Worm (Caenorhabditis elegans) whole organism, young adult: ENCODE results near the gene aly-3.

Source experiments
- F33H1.4 ChIP-seq: fragments of 200-800 bp; sonication (Bioruptor generic); IDR thresholded peaks from 2 replicates; pipeline ENCODE4 v1.3.6; 2022; ENCODE audit warnings: missing genetic modification reagents, missing genetic modification characterization, missing compliant biosample characterization
- Y79H2A.3 ChIP-seq: fragments of 200-800 bp; sonication (Bioruptor generic); conservative IDR thresholded peaks from 2 replicates; pipeline ENCODE4 v1.3.6; 2022; ENCODE audit warnings: missing genetic modification reagents, missing genetic modification characterization, missing compliant biosample characterization
- ama-1 ChIP-seq, 3 experiments: fragments of 150-350 bp in 1 of 3; sonication (generic microtip) in 2 of 3; optimal IDR thresholded peaks; 2 replicates each; lab custom pipeline; 2014 to 2018; ENCODE audit warnings: missing biosample characterization in 2 of 3, missing genetic modification characterization in 2 of 3, missing genetic modification reagents in 2 of 3
- attf-5 ChIP-seq: fragments of 200-800 bp; sonication (Bioruptor generic); optimal IDR thresholded peaks from 2 replicates; lab custom pipeline; 2018; ENCODE audit warnings: mild to moderate bottlenecking, missing genetic modification characterization, missing compliant biosample characterization
- attf-6 ChIP-seq: fragments of 200-800 bp; sonication (Bioruptor generic); IDR thresholded peaks from 2 replicates; pipeline ENCODE4 v1.3.6; 2022; ENCODE audit warnings: missing genetic modification reagents, missing genetic modification characterization, missing compliant biosample characterization
- bed-2 ChIP-seq: fragments of 200-800 bp; sonication (Bioruptor generic); IDR thresholded peaks from 2 replicates; pipeline ENCODE4 v1.3.6; 2022; ENCODE audit warnings: missing genetic modification reagents, missing genetic modification characterization, missing compliant biosample characterization
- cebp-1 ChIP-seq, 2 experiments: fragments of 200-800 bp in 1 of 2; sonication (Bioruptor generic) in 1 of 2; sonication (generic microtip) in 1 of 2; IDR thresholded peaks in 1 of 2; optimal IDR thresholded peaks in 1 of 2; 2 replicates each; pipeline versions ENCODE4 v1.3.6 to Lab custom; 2017 to 2022; ENCODE audit warnings: missing compliant biosample characterization in 2 of 2, missing genetic modification characterization in 2 of 2, mild to moderate bottlenecking in 1 of 2, missing genetic modification reagents in 1 of 2, moderate library complexity in 1 of 2
- ceh-100 ChIP-seq: fragments of 200-800 bp; sonication (Bioruptor generic); IDR thresholded peaks from 2 replicates; pipeline ENCODE4 v1.3.6; 2022; ENCODE audit warnings: missing genetic modification reagents, missing genetic modification characterization, missing compliant biosample characterization
- ceh-58 ChIP-seq: fragments of 200-800 bp; sonication (Bioruptor generic); IDR thresholded peaks from 2 replicates; pipeline ENCODE4 v1.3.6; 2022; ENCODE audit warnings: missing genetic modification characterization, missing compliant biosample characterization
- ceh-79 ChIP-seq: sonication (generic microtip); optimal IDR thresholded peaks from 2 replicates; lab custom pipeline; 2017; ENCODE audit warnings: mild to moderate bottlenecking, missing genetic modification characterization, missing compliant biosample characterization
- ceh-91 ChIP-seq: fragments of 200-800 bp; sonication (Bioruptor generic); IDR thresholded peaks from 2 replicates; pipeline ENCODE4 v1.3.6; 2022; ENCODE audit warnings: missing genetic modification reagents, missing genetic modification characterization, missing compliant biosample characterization
- chd-7 ChIP-seq: sonication (generic microtip); optimal IDR thresholded peaks from 2 replicates; lab custom pipeline; 2016; ENCODE audit warnings: mild to moderate bottlenecking, missing genetic modification characterization, moderate library complexity, missing compliant biosample characterization
- die-1 ChIP-seq: sonication (generic microtip); optimal IDR thresholded peaks from 2 replicates; lab custom pipeline; 2016; ENCODE audit warnings: missing genotype, mild to moderate bottlenecking, missing genetic modification characterization, missing compliant biosample characterization
- egl-44 ChIP-seq: fragments of 200-800 bp; sonication (Bioruptor generic); IDR thresholded peaks from 2 replicates; pipeline ENCODE4 v1.3.6; 2022; ENCODE audit warnings: missing genetic modification reagents, missing genetic modification characterization, missing compliant biosample characterization
- egrh-3 ChIP-seq: fragments of 200-800 bp; sonication (Bioruptor generic); IDR thresholded peaks from 2 replicates; pipeline ENCODE4 v1.3.6; 2022; ENCODE audit warnings: missing genetic modification reagents, missing genetic modification characterization, missing compliant biosample characterization
- fkh-3 ChIP-seq: sonication (generic microtip); optimal IDR thresholded peaks from 2 replicates; lab custom pipeline; 2016; ENCODE audit warnings: mild to moderate bottlenecking, missing genetic modification characterization, missing compliant biosample characterization
- hrde-1 ChIP-seq: sonication (generic microtip); optimal IDR thresholded peaks from 2 replicates; lab custom pipeline; 2016; ENCODE audit warnings: missing genetic modification characterization, mild to moderate bottlenecking, missing compliant biosample characterization, moderate library complexity, missing genotype, missing genetic modification reagents, borderline replicate concordance
- lin-35 ChIP-seq, 3 experiments: fragments of 150-350 bp in 2 of 3; sonication (generic microtip) in 1 of 3; optimal IDR thresholded peaks; 2 replicates each; lab custom pipeline; 2014 to 2018; ENCODE audit warnings: missing biosample characterization in 3 of 3, missing genetic modification characterization in 3 of 3, missing genetic modification reagents in 3 of 3
- lin-54 ChIP-seq: fragments of 200-800 bp; sonication (Bioruptor generic); optimal IDR thresholded peaks from 2 replicates; lab custom pipeline; 2018; ENCODE audit warnings: mild to moderate bottlenecking, missing genetic modification characterization, missing compliant biosample characterization
- lsl-1 ChIP-seq: fragments of 200-800 bp; sonication (Bioruptor generic); optimal IDR thresholded peaks from 2 replicates; lab custom pipeline; 2018; ENCODE audit warnings: mild to moderate bottlenecking, missing genetic modification characterization, moderate library complexity, missing compliant biosample characterization
- madf-3 ChIP-seq: fragments of 200-800 bp; sonication (Bioruptor generic); IDR thresholded peaks from 2 replicates; pipeline ENCODE4 v1.3.6; 2022; ENCODE audit warnings: missing genetic modification reagents, missing genetic modification characterization, missing compliant biosample characterization
- madf-6 ChIP-seq: fragments of 200-800 bp; sonication (Bioruptor generic); IDR thresholded peaks from 2 replicates; pipeline ENCODE4 v1.3.6; 2022; ENCODE audit warnings: missing genetic modification reagents, missing genetic modification characterization, missing compliant biosample characterization
- mcd-1 ChIP-seq: fragments of 200-800 bp; sonication (Bioruptor generic); IDR thresholded peaks from 2 replicates; pipeline ENCODE4 v1.3.6; 2022; ENCODE audit warnings: missing genetic modification reagents, missing genetic modification characterization, missing compliant biosample characterization
- nhr-80 ChIP-seq: sonication (generic microtip); optimal IDR thresholded peaks from 2 replicates; lab custom pipeline; 2016; ENCODE audit warnings: missing genetic modification characterization, missing compliant biosample characterization
- pha-4 ChIP-seq: fragments of 150-350 bp; sonication (generic microtip); optimal IDR thresholded peaks from 2 replicates; lab custom pipeline; 2014; ENCODE audit warnings: missing biosample characterization, missing genetic modification reagents, missing genetic modification characterization
- ztf-18 ChIP-seq: sonication (generic microtip); optimal IDR thresholded peaks from 2 replicates; lab custom pipeline; 2016; ENCODE audit warnings: missing genotype, mild to moderate bottlenecking, missing genetic modification characterization, missing compliant biosample characterization
- ztf-3 ChIP-seq: fragments of 200-800 bp; sonication (Bioruptor generic); optimal IDR thresholded peaks from 2 replicates; lab custom pipeline; 2018; ENCODE audit warnings: mild to moderate bottlenecking, missing genetic modification characterization, missing compliant biosample characterization

The aly-3 gene

DNA sequence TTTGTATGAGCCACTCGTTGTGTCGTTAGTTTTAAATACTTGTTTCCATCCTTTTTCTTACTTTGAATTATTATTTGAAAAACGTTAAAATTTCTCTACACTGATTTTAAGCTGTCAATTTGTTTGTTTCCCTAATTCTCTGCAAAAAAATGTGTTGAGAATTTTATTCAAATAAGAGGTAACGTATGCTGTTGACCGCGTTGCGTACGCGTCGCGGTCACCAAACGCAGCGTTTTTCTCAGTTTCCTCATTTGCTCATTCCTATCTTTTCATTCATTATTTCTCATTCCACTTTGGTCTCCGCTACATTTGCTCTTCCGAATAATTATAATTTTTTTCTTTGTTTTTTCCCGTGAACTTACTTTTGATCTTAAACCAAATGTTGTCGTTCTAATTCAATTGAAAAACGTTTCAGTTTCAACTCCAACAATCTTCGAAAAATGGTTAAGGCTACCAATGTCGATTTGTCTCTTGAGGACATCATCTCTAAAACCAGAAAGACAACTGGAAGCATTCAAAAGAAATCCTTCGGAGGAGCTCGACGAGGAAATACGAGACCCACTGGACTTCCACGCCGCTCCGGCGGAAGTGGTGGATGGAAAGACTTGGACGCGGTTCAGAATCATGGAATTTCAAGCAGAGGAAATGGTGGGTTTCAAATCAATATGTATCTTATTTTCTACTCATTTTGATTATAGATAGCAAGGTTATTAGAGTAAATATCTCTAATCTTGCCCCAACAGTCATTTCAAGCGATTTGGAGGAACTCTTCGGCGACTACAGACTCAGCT, at the start of gene aly-3:
Gene aly-3 (plus strand): TSS at position 409 of the 791 bp plus-strand sequence.
- TF ChIP-seq ama-1 (optimal IDR thresholded peaks at IDR 0.05; lab: Kevin White, UChicago), result no peak
- TF ChIP-seq ama-1 (GFP tag; optimal IDR thresholded peaks at IDR 0.05; lab: Kevin White, UChicago), result peak in 1 of 2 experiments; percentile 15
- peak; percentile 89 for TF ChIP-seq madf-3 (GFP tag; lab: Robert Waterston, UW)
- no peak for TF ChIP-seq fkh-3 (tag; lab: Kevin White, UChicago)
- no peak for TF ChIP-seq cebp-1 (GFP tag; IDR thresholded peaks at IDR 0.05; lab: Robert Waterston, UW)
- peak; percentile 8 for TF ChIP-seq cebp-1 (tag; optimal IDR thresholded peaks at IDR 0.05; lab: Kevin White, UChicago)
- peak; percentile 6 for TF ChIP-seq nhr-80 (tag; lab: Kevin White, UChicago)

DNA sequence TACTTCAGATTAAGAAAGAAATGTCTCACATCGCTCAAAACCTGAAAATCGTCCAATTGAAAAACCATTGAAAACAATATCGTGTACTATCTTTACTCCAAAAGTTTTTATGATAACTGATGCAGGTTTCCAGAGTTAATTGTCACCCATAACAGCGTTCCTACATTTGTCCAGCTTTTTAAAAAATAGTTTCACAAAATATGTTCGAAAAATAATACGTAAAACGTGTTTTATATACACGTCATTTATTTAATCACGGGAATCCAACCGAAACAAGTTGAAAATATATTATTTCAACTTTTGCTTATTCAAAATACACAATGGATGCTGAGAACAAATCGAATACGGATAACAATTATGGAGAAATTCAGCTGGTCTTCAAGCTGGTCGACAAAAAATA, 47.6 kb upstream of the aly-3 start, which contains the start of gene K08E4.7:
Gene K08E4.7 (plus strand): TSS at position 301 of the 400 bp plus-strand sequence.
- TF ChIP-seq Y79H2A.3 (GFP tag; lab: Robert Waterston, UW) (no peak), attf-6 (GFP tag; lab: Robert Waterston, UW) (no peak), die-1 (tag; lab: Kevin White, UChicago) (no peak), ceh-58 (GFP tag; lab: Robert Waterston, UW) (no peak), ztf-18 (tag; lab: Kevin White, UChicago) (no peak), ceh-79 (no peak), ceh-100 (GFP tag; lab: Robert Waterston, UW) (no peak), ztf-3 (GFP tag; lab: Kevin White, UChicago) (no peak), egrh-3 (no peak), chd-7 (tag; lab: Kevin White, UChicago) (no peak), ama-1 (optimal IDR thresholded peaks at IDR 0.05; lab: Kevin White, UChicago) (no peak), ama-1 (GFP tag; optimal IDR thresholded peaks at IDR 0.05; lab: Kevin White, UChicago) (no peak), hrde-1 (tag; lab: Kevin White, UChicago) (no peak)
- TF ChIP-seq, all 124 proteins: peak for 0

DNA sequence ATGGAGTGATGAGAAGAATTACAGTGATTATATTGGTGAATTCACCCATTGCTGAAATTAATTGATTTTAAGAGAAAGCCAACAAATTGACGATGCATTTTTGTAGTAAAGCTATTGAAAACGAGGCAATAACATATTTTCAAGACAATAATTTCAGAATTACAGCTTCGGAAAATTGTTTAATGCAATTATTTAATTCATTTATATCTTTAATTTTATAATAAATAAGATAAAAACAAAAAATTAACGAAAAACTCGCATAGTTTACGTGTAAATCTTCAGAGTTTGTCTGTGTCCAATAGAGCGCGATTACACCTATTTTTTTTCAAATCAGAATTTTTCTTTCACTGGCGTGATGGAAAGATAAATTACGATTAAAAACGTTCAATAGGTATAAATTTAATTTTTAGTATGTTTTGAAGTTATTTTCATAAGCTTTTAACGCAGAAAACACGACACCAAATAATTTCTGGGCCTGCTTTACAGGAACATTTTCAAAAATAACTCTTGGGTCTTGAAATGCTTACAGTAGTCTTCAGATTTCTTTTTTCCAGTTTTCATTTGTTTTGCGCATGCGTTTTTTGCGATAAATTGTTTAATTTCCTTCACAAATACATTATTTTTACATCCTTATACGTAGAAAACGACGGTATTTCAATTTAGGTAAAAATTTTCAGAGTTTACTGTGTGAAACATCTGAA, 44.8 kb upstream of the aly-3 start, which contains the start of gene tmed-1:
Gene tmed-1 (minus strand): TSS at position 51 of the 701 bp plus-strand sequence.
- peak; percentile 42; the same call in 1 of the 2 replicates for TF ChIP-seq madf-6 (GFP tag; lab: Robert Waterston, UW)
- no peak for TF ChIP-seq pha-4 (tag; lab: Kevin White, UChicago)
- TF ChIP-seq ceh-91 (GFP tag; lab: Robert Waterston, UW), result 0 out of 2 replicates have a peak, but pooled peaks have one; percentile 32
- TF ChIP-seq F33H1.4 (GFP tag; lab: Robert Waterston, UW), result peak; percentile 62
- no peak for TF ChIP-seq lin-35 (GFP tag; optimal IDR thresholded peaks at IDR 0.05; lab: Kevin White, UChicago)
- TF ChIP-seq lsl-1 (GFP tag; lab: Kevin White, UChicago), result peak; percentile 66

DNA sequence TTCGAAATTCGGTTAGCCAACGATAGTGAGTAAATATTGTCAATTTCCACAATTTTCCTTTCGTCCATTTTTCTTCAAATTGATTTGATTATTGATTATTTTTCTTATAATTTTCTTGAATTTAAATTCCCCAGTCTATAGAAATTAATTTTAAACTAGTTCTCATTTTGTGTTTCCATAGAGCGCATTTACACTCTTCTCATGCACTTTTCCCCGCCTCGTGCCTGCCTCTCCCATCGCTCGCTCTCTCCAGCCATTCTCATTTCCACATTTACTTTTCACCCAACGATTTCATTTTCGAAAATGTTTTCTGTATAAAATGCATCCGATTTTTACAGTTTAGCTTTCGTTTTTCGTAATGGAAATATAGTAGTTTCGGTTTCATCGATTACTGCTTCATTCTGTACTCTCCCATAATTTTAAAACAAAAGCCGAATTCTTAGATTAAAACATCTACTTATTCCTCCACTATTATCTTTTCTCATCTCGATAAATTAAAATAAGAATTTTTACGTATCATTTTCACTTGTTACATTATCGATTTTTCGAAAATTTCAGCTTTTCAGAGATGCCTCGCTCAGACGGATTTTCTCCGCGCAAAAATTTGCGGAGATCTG, 44.1 kb upstream of the aly-3 start, which contains the start of gene lex-1:
Gene lex-1 (plus strand): TSS at position 567 of the 617 bp plus-strand sequence.
- peak; percentile 61 for TF ChIP-seq attf-5
- peak; percentile 26 for TF ChIP-seq lin-54 (GFP tag; lab: Kevin White, UChicago)
- TF ChIP-seq lin-35 (GFP tag; optimal IDR thresholded peaks at IDR 0.05; lab: Kevin White, UChicago), result peak in 1 of 3 experiments; percentile 21
- peak; percentile 71 for TF ChIP-seq mcd-1
- TF ChIP-seq egl-44 (GFP tag; lab: Robert Waterston, UW), result no peak
- no peak for TF ChIP-seq bed-2 (GFP tag; lab: Robert Waterston, UW)
